Fruit fly (Drosophila melanogaster): ENCODE measurements around the gene CG13039.

- TF ChIP-seq net (GFP tag; optimal IDR thresholded peaks at IDR 0.05): no peak
- no peak for TF ChIP-seq Sox15 (GFP tag; optimal IDR thresholded peaks at IDR 0.05)
- no peak for TF ChIP-seq Sox14 (GFP tag; optimal IDR thresholded peaks at IDR 0.05)
- TF ChIP-seq Met (GFP tag; optimal IDR thresholded peaks at IDR 0.05): no peak
- TF ChIP-seq topi (GFP tag; optimal IDR thresholded peaks at IDR 0.05): no peak
These were observed 21.4 kb upstream of the CG13039 start, which contains the start of gene mRpS34 for dm6 chr3L:16347914-16348313.

Data from whole organism, prepupa.